Worm (Caenorhabditis elegans): ENCODE results near the gene K06H7.2.

K06H7.2 gene

ce11 chrIII:8130177-8130902, 37.0 kb downstream of the K06H7.2 start, which contains the start of the genes rpl-21 and C14B9.10 (continued):
- TF ChIP-seq madf-8 (GFP tag; conservative IDR thresholded peaks at IDR 0.05) = peak; percentile 53
- peak; percentile 83 for TF ChIP-seq F23B12.7 (tag; optimal IDR thresholded peaks at IDR 0.05; ENCODE audit: insufficient read depth)
- no peak for TF ChIP-seq F22D6.2 (tag; optimal IDR thresholded peaks at IDR 0.05)
- TF ChIP-seq ztf-25 (GFP tag; IDR thresholded peaks at IDR 0.05) = no peak
- peak; percentile 74 for TF ChIP-seq nfyb-1 (GFP tag; IDR thresholded peaks at IDR 0.05)
- peak; percentile 80 for TF ChIP-seq mcd-1 (GFP tag; IDR thresholded peaks at IDR 0.05)
- TF ChIP-seq tbp1 (GFP tag; optimal IDR thresholded peaks at IDR 0.05) = peak; percentile 71
- TF ChIP-seq ztf-3 (GFP tag; optimal IDR thresholded peaks at IDR 0.05) = no peak
- no peak for TF ChIP-seq ztf-26 (tag; optimal IDR thresholded peaks at IDR 0.05)
- peak; percentile 48 for TF ChIP-seq snpc-4 (GFP tag; optimal IDR thresholded peaks at IDR 0.05)
- TF ChIP-seq snpc-4 (tag; optimal IDR thresholded peaks at IDR 0.05) = peak; percentile 36 to 77 (median 60)
- no peak for TF ChIP-seq K12H6.12 (tag; optimal IDR thresholded peaks at IDR 0.05)
- peak; percentile 46 for TF ChIP-seq lin-40 (tag; optimal IDR thresholded peaks at IDR 0.05)
- peak; percentile 79 for TF ChIP-seq ceh-27 (GFP tag; optimal IDR thresholded peaks at IDR 0.05)
- TF ChIP-seq C17E4.6 (GFP tag; IDR thresholded peaks at IDR 0.05) = peak; percentile 25; the same call in 1 of the 2 replicates
- TF ChIP-seq nhr-120 (GFP tag; IDR thresholded peaks at IDR 0.05) = no peak
- peak; percentile 76 for TF ChIP-seq rcor-1 (GFP tag; IDR thresholded peaks at IDR 0.05)
- TF ChIP-seq lsy-27 (tag; optimal IDR thresholded peaks at IDR 0.05; ENCODE audit: borderline replicate concordance, insufficient read depth) = no peak
- no peak for TF ChIP-seq hrde-1 (tag; optimal IDR thresholded peaks at IDR 0.05; ENCODE audit: borderline replicate concordance)
- no peak for TF ChIP-seq ama-1 (optimal IDR thresholded peaks at IDR 0.05)
- no peak for TF ChIP-seq ama-1 (GFP tag; optimal IDR thresholded peaks at IDR 0.05)
- TF ChIP-seq zfh-2 (GFP tag; conservative IDR thresholded peaks at IDR 0.05) = no peak
- no peak for TF ChIP-seq nfya-2 (GFP tag; IDR thresholded peaks at IDR 0.05)
- no peak for TF ChIP-seq B0035.1 (tag; optimal IDR thresholded peaks at IDR 0.05)
- peak; percentile 82 for TF ChIP-seq tlf-1 (GFP tag; optimal IDR thresholded peaks at IDR 0.05)
- no peak for TF ChIP-seq unc-62 (GFP tag; optimal IDR thresholded peaks at IDR 0.05)
- TF ChIP-seq ceh-100 (GFP tag; IDR thresholded peaks at IDR 0.05) = peak; percentile 52; the same call in 1 of the 2 replicates
- TF ChIP-seq ceh-79 (tag; optimal IDR thresholded peaks at IDR 0.05) = no peak
- no peak for TF ChIP-seq lin-26 (GFP tag; IDR thresholded peaks at IDR 0.05)
- TF ChIP-seq egl-44 (GFP tag; IDR thresholded peaks at IDR 0.05) = no peak
- TF ChIP-seq F39B2.1 (GFP tag; IDR thresholded peaks at IDR 0.05) = no peak
- peak; percentile 2 for TF ChIP-seq mes-4 (tag; optimal IDR thresholded peaks at IDR 0.05)
- no peak for TF ChIP-seq T26A5.8 (tag; optimal IDR thresholded peaks at IDR 0.05)
- TF ChIP-seq F10E7.11 (tag; optimal IDR thresholded peaks at IDR 0.05) = no peak
- TF ChIP-seq Y67H2A.10 (GFP tag; conservative IDR thresholded peaks at IDR 0.05) = no peak
- TF ChIP-seq gei-17 (GFP tag; optimal IDR thresholded peaks at IDR 0.05) = no peak
- TF ChIP-seq lin-35 (GFP tag; optimal IDR thresholded peaks at IDR 0.05) = peak in 1 of 3 experiments; percentile 67
- TF ChIP-seq F57A8.1 (GFP tag; optimal IDR thresholded peaks at IDR 0.05) = no peak

DNA sequence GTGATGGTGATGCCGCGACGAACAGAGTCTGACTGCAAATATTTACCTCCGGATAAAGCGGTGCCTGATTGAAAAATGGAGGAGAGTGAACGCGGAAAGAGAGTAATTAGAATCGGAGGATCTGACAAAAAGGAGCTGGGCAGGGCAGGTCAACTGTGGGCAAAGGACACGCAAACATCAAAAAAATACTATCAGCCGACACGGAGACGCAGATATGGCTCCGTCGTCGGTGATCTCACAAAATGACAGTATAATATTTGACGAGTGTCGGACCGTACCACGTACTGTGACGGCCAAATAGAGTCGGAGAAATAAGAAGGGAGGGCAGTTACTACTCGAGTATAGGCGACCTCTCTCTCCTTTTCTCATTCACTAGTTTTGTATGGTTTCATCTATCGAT, 39.1 kb downstream of the K06H7.2 start:
- TF ChIP-seq F57A8.1 (GFP tag; optimal IDR thresholded peaks at IDR 0.05) = no peak
- TF ChIP-seq nfyb-1 (GFP tag; IDR thresholded peaks at IDR 0.05) = peak; percentile 39; the same call in 1 of the 2 replicates
- TF ChIP-seq zfh-2 (GFP tag; conservative IDR thresholded peaks at IDR 0.05) = 0 out of 2 replicates have a peak, but pooled peaks have one; percentile 9

Measured in whole organism, young adult.